Fruit fly (Drosophila melanogaster): Measurements from ENCODE around the gene CG17260.

Gene CG17260

dm6 chr2L:3039774-3040173, 2.7 kb downstream of the CG17260 start, which contains the start of the genes cnir and CG17221 (continued):
- TF ChIP-seq eve (GFP tag; optimal IDR thresholded peaks at IDR 0.05) (no peak), tx (GFP tag; optimal IDR thresholded peaks at IDR 0.05) (peak; percentile 64), Elba2 (GFP tag; optimal IDR thresholded peaks at IDR 0.05) (peak; percentile 76), amos (GFP tag; IDR thresholded peaks at IDR 0.05; ENCODE audit: partially characterized antibody) (no peak; the same call in 1 of the 2 replicates), CG7745 (tag; optimal IDR thresholded peaks at IDR 0.05) (peak; percentile 48), CG16813 (GFP tag; IDR thresholded peaks at IDR 0.05; ENCODE audit: partially characterized antibody) (no peak), dimm (GFP tag; IDR thresholded peaks at IDR 0.05) (no peak), Rx (GFP tag; IDR thresholded peaks at IDR 0.05) (no peak), CG15269 (tag; optimal IDR thresholded peaks at IDR 0.05) (peak; percentile 72), CG7786 (GFP tag; optimal IDR thresholded peaks at IDR 0.05) (peak; percentile 49), Bgb (GFP tag; IDR thresholded peaks at IDR 0.05; ENCODE audit: partially characterized antibody) (peak; percentile 38; the same call in 1 of the 2 replicates), sd (tag; optimal IDR thresholded peaks at IDR 0.05) (peak; percentile 23), CG10267 (tag; optimal IDR thresholded peaks at IDR 0.05) (peak; percentile 97), pfk (GFP tag; optimal IDR thresholded peaks at IDR 0.05) (no peak), gce (GFP tag; IDR thresholded peaks at IDR 0.05) (no peak), CG12155 (GFP tag; optimal IDR thresholded peaks at IDR 0.05) (peak; percentile 71), lbe (GFP tag; optimal IDR thresholded peaks at IDR 0.05) (peak; percentile 81), jumu (GFP tag; optimal IDR thresholded peaks at IDR 0.05) (peak; percentile 65), CG12659 (GFP tag; optimal IDR thresholded peaks at IDR 0.05) (peak; percentile 75), CG12744 (GFP tag; optimal IDR thresholded peaks at IDR 0.05) (peak; percentile 17), Usf (GFP tag; optimal IDR thresholded peaks at IDR 0.05) (no peak), Hr51 (GFP tag; optimal IDR thresholded peaks at IDR 0.05) (peak; percentile 60 to 66), Mad (GFP tag; optimal IDR thresholded peaks at IDR 0.05) (peak; percentile 68), CG3726 (GFP tag; IDR thresholded peaks at IDR 0.05) (no peak), CG18262 (tag; optimal IDR thresholded peaks at IDR 0.05) (peak; percentile 55), bigmax (GFP tag; optimal IDR thresholded peaks at IDR 0.05) (no peak), Hmx (GFP tag; optimal IDR thresholded peaks at IDR 0.05) (peak; percentile 52), scrt (GFP tag; optimal IDR thresholded peaks at IDR 0.05) (peak; percentile 43), CG10543 (GFP tag; optimal IDR thresholded peaks at IDR 0.05) (peak; percentile 71), CG17328 (GFP tag; IDR thresholded peaks at IDR 0.05) (no peak), CG11456 (GFP tag; IDR thresholded peaks at IDR 0.05) (no peak), Lpt (GFP tag; optimal IDR thresholded peaks at IDR 0.05) (no peak), croc (GFP tag; conservative IDR thresholded peaks at IDR 0.05) (no peak), CG3995 (GFP tag; optimal IDR thresholded peaks at IDR 0.05) (peak; percentile 46), Side (GFP tag; optimal IDR thresholded peaks at IDR 0.05) (peak; percentile 77), CG1024 (GFP tag; IDR thresholded peaks at IDR 0.05) (no peak), C15 (GFP tag; IDR thresholded peaks at IDR 0.05) (no peak), Hr3 (GFP tag; optimal IDR thresholded peaks at IDR 0.05) (peak; percentile 44), rib (GFP tag; IDR thresholded peaks at IDR 0.05) (no peak), E2f2 (GFP tag; IDR thresholded peaks at IDR 0.05) (peak; percentile 47), CG2678 (tag; optimal IDR thresholded peaks at IDR 0.05) (peak; percentile 71), HLH4C (GFP tag; IDR thresholded peaks at IDR 0.05; ENCODE audit: partially characterized antibody) (no peak; the same call in 2 of the 3 replicates), Hey (tag; optimal IDR thresholded peaks at IDR 0.05) (no peak), pros (GFP tag; optimal IDR thresholded peaks at IDR 0.05) (no peak), CG12391 (tag; optimal IDR thresholded peaks at IDR 0.05) (peak; percentile 78), pan (optimal IDR thresholded peaks at IDR 0.05) (no peak), pan (GFP tag; optimal IDR thresholded peaks at IDR 0.05 in 1 of 2, IDR thresholded peaks at IDR 0.05 in 1 of 2) (no peak), CrebB (tag; optimal IDR thresholded peaks at IDR 0.05) (peak; percentile 34), CG15601 (tag; optimal IDR thresholded peaks at IDR 0.05) (peak; percentile 49), MTF-1 (GFP tag; optimal IDR thresholded peaks at IDR 0.05; ENCODE audit: borderline replicate concordance) (no peak), Rfx (GFP tag; IDR thresholded peaks at IDR 0.05) (peak; percentile 68)

All from whole organism, embryonic.